Worm (Caenorhabditis elegans) whole organism, young adult: ENCODE data around the gene oac-22.

Experiments
- B0019.2 ChIP-seq: fragments of 200-800 bp; sonication (Bioruptor generic); conservative IDR thresholded peaks from 2 replicates; pipeline ENCODE4 v1.3.6; 2022; ENCODE audit warnings: missing genetic modification reagents, missing genetic modification characterization, missing compliant biosample characterization
- C06A6.2 ChIP-seq: fragments of 200-800 bp; sonication (Bioruptor generic); conservative IDR thresholded peaks from 2 replicates; pipeline ENCODE4 v1.3.6; 2022; ENCODE audit warnings: missing genetic modification characterization, missing compliant biosample characterization
- F52B5.7 ChIP-seq: sonication (generic microtip); optimal IDR thresholded peaks from 2 replicates; lab custom pipeline; 2016; ENCODE audit warnings: mild to moderate bottlenecking, missing genetic modification characterization, missing compliant biosample characterization
- Y53F4B.3 ChIP-seq: fragments of 200-800 bp; sonication (Bioruptor generic); IDR thresholded peaks from 2 replicates; pipeline ENCODE4 v1.3.6; 2022; ENCODE audit warnings: missing genetic modification reagents, missing genetic modification characterization, missing compliant biosample characterization
- lag-1 ChIP-seq: fragments of 200-800 bp; sonication (Bioruptor generic); IDR thresholded peaks from 2 replicates; pipeline ENCODE4 v1.3.6; 2022; ENCODE audit warnings: missing genetic modification reagents, missing genetic modification characterization, missing compliant biosample characterization
- let-526 ChIP-seq: fragments of 200-800 bp; sonication (Bioruptor generic); IDR thresholded peaks from 2 replicates; pipeline ENCODE4 v1.3.6; 2022; ENCODE audit warnings: missing genetic modification reagents, missing genetic modification characterization, missing compliant biosample characterization
- nhr-179 ChIP-seq: sonication (generic microtip); optimal IDR thresholded peaks from 2 replicates; lab custom pipeline; 2016; ENCODE audit warnings: mild to moderate bottlenecking, missing genetic modification characterization, missing compliant biosample characterization
- nhr-90 ChIP-seq: sonication (generic microtip); optimal IDR thresholded peaks from 2 replicates; lab custom pipeline; 2016; ENCODE audit warnings: missing genotype, mild to moderate bottlenecking, missing genetic modification characterization, missing compliant biosample characterization
- pbrm-1 ChIP-seq: fragments of 200-800 bp; sonication (Bioruptor generic); IDR thresholded peaks from 2 replicates; pipeline ENCODE4 v1.3.6; 2022; ENCODE audit warnings: missing genetic modification reagents, missing genetic modification characterization, missing compliant biosample characterization
- somi-1 ChIP-seq: fragments of 200-800 bp; sonication (Bioruptor generic); optimal IDR thresholded peaks from 2 replicates; lab custom pipeline; 2018; ENCODE audit warnings: mild to moderate bottlenecking, missing genetic modification characterization, missing compliant biosample characterization
- ztf-3 ChIP-seq: fragments of 200-800 bp; sonication (Bioruptor generic); optimal IDR thresholded peaks from 2 replicates; lab custom pipeline; 2018; ENCODE audit warnings: mild to moderate bottlenecking, missing genetic modification characterization, missing compliant biosample characterization

- TF ChIP-seq B0019.2 (no peak), nhr-90 (no peak), F52B5.7 (tag; lab: Kevin White, UChicago) (no peak), pbrm-1 (GFP tag; lab: Robert Waterston, UW) (no peak), C06A6.2 (GFP tag; lab: Robert Waterston, UW) (no peak), ztf-3 (GFP tag; lab: Kevin White, UChicago) (no peak), lag-1 (no peak), nhr-179 (tag; lab: Kevin White, UChicago) (no peak), Y53F4B.3 (no peak), let-526 (GFP tag; lab: Robert Waterston, UW) (no peak), somi-1 (no peak)
Measured at ce11 chrIV:3844004-3844403, 41.5 kb upstream of the oac-22 start.
